Fruit fly (Drosophila melanogaster): ENCODE data around the gene rump.

rump gene

dm6 chr3R:9551013-9551658, 41.0 kb upstream of the rump start (continued):
- TF ChIP-seq salm (tag; optimal IDR thresholded peaks at IDR 0.05) = no peak
- no peak for TF ChIP-seq ro (GFP tag; IDR thresholded peaks at IDR 0.05)
- TF ChIP-seq CG14860 (GFP tag; IDR thresholded peaks at IDR 0.05; ENCODE audit: partially characterized antibody) = no peak
- TF ChIP-seq dmrt99B (tag; optimal IDR thresholded peaks at IDR 0.05) = no peak
- peak; percentile 22 for TF ChIP-seq Sry-β (GFP tag; optimal IDR thresholded peaks at IDR 0.05)
- TF ChIP-seq CG30431 (GFP tag; optimal IDR thresholded peaks at IDR 0.05) = no peak
- peak; percentile 56 for TF ChIP-seq Hand (GFP tag; optimal IDR thresholded peaks at IDR 0.05)
- TF ChIP-seq fd3F (GFP tag; optimal IDR thresholded peaks at IDR 0.05) = no peak
- TF ChIP-seq kah (GFP tag; optimal IDR thresholded peaks at IDR 0.05) = peak; percentile 96
- no peak for TF ChIP-seq Ssrp (tag; optimal IDR thresholded peaks at IDR 0.05)
- peak; percentile 5 for TF ChIP-seq CG18619 (GFP tag; optimal IDR thresholded peaks at IDR 0.05)
- peak; percentile 48 for TF ChIP-seq bigmax (GFP tag; optimal IDR thresholded peaks at IDR 0.05)
- no peak for TF ChIP-seq CG17568 (GFP tag; optimal IDR thresholded peaks at IDR 0.05)
- TF ChIP-seq gcm (GFP tag; optimal IDR thresholded peaks at IDR 0.05) = peak; percentile 68
- no peak for TF ChIP-seq CG3726 (GFP tag; IDR thresholded peaks at IDR 0.05)
- no peak for TF ChIP-seq lmd (GFP tag; IDR thresholded peaks at IDR 0.05)
- TF ChIP-seq CG18262 (tag; optimal IDR thresholded peaks at IDR 0.05) = no peak
- TF ChIP-seq chif (GFP tag; optimal IDR thresholded peaks at IDR 0.05) = no peak
- TF ChIP-seq bbx (GFP tag; IDR thresholded peaks at IDR 0.05; ENCODE audit: partially characterized antibody) = no peak
- TF ChIP-seq CG3163 (GFP tag; optimal IDR thresholded peaks at IDR 0.05) = peak; percentile 54
- TF ChIP-seq MESR4 (GFP tag; optimal IDR thresholded peaks at IDR 0.05) = peak; percentile 96
- TF ChIP-seq Adf1 (GFP tag; IDR thresholded peaks at IDR 0.05) = no peak
- no peak for TF ChIP-seq CG11456 (GFP tag; IDR thresholded peaks at IDR 0.05)
- no peak for TF ChIP-seq gcm2 (GFP tag; optimal IDR thresholded peaks at IDR 0.05)
- TF ChIP-seq CG17361 (GFP tag; IDR thresholded peaks at IDR 0.05) = no peak
- TF ChIP-seq zen (tag; optimal IDR thresholded peaks at IDR 0.05) = no peak
- no peak for TF ChIP-seq gfzf (GFP tag; optimal IDR thresholded peaks at IDR 0.05)
- no peak for TF ChIP-seq TFAM (GFP tag; optimal IDR thresholded peaks at IDR 0.05)
- no peak for TF ChIP-seq lola (GFP tag; optimal IDR thresholded peaks at IDR 0.05)
- peak; percentile 19 for TF ChIP-seq CG15011 (GFP tag; optimal IDR thresholded peaks at IDR 0.05)
- no peak for TF ChIP-seq Dip2 (GFP tag; IDR thresholded peaks at IDR 0.05)
- TF ChIP-seq nerfin-2 (GFP tag; IDR thresholded peaks at IDR 0.05; ENCODE audit: partially characterized antibody) = no peak
- peak; percentile 72 for TF ChIP-seq ash1 (GFP tag; optimal IDR thresholded peaks at IDR 0.05)
- TF ChIP-seq BtbVII (GFP tag; optimal IDR thresholded peaks at IDR 0.05) = peak; percentile 69
- peak; percentile 76 for TF ChIP-seq chn (GFP tag; optimal IDR thresholded peaks at IDR 0.05)
- no peak for TF ChIP-seq Hsf (GFP tag; optimal IDR thresholded peaks at IDR 0.05)
- no peak for TF ChIP-seq CoRest (tag; optimal IDR thresholded peaks at IDR 0.05)
- no peak for TF ChIP-seq nmo (GFP tag; optimal IDR thresholded peaks at IDR 0.05)
- no peak for TF ChIP-seq hkb (optimal IDR thresholded peaks at IDR 0.05)
- TF ChIP-seq hkb (GFP tag; IDR thresholded peaks at IDR 0.05) = no peak
- no peak for TF ChIP-seq E2f2 (GFP tag; IDR thresholded peaks at IDR 0.05)
- no peak for TF ChIP-seq Rfx (GFP tag; IDR thresholded peaks at IDR 0.05)
- peak; percentile 0 for TF ChIP-seq zf30C (GFP tag; optimal IDR thresholded peaks at IDR 0.05)
- no peak for TF ChIP-seq slou (GFP tag; optimal IDR thresholded peaks at IDR 0.05)
- peak; percentile 24 for TF ChIP-seq ATbp (GFP tag; optimal IDR thresholded peaks at IDR 0.05)
- peak; percentile 23 for TF ChIP-seq CG33213 (GFP tag; optimal IDR thresholded peaks at IDR 0.05)
- no peak for TF ChIP-seq tup (GFP tag; optimal IDR thresholded peaks at IDR 0.05)
- no peak for TF ChIP-seq sisA (GFP tag; IDR thresholded peaks at IDR 0.05)
- TF ChIP-seq sc (optimal IDR thresholded peaks at IDR 0.05) = no peak
- no peak for TF ChIP-seq sc (GFP tag; optimal IDR thresholded peaks at IDR 0.05)
